Worm (Caenorhabditis elegans) whole organism, L2 larva: ENCODE results near the gene spp-3.

Experiments
- C34F6.9 ChIP-seq: fragments of 150-350 bp; optimal IDR thresholded peaks from 2 replicates; lab custom pipeline; 2014; ENCODE audit warnings: missing biosample characterization, missing genetic modification characterization
- F13H6.1 ChIP-seq: sonication (generic microtip); optimal IDR thresholded peaks from 2 replicates; lab custom pipeline; 2016; ENCODE audit warnings: missing genetic modification characterization, missing compliant biosample characterization
- R02D3.7 ChIP-seq: fragments of 150-350 bp; optimal IDR thresholded peaks from 2 replicates; lab custom pipeline; 2014; ENCODE audit warnings: missing biosample characterization, missing genetic modification characterization
- Y55F3AM.14 ChIP-seq: fragments of 200-800 bp; sonication (Bioruptor generic); optimal IDR thresholded peaks from 2 replicates; lab custom pipeline; 2018; ENCODE audit warnings: mild to moderate bottlenecking, missing genetic modification characterization, missing compliant biosample characterization
- aly-2 ChIP-seq: fragments of 150-350 bp; optimal IDR thresholded peaks from 2 replicates; lab custom pipeline; 2014; ENCODE audit warnings: missing biosample characterization, missing genetic modification characterization
- blmp-1 ChIP-seq: sonication (generic microtip); optimal IDR thresholded peaks from 2 replicates; lab custom pipeline; 2017; ENCODE audit warnings: missing genetic modification characterization, mild to moderate bottlenecking, missing compliant biosample characterization, antibody characterized with exemption, moderate library complexity; ENCODE audit not compliant: insufficient read depth
- ceh-82 ChIP-seq: fragments of 150-350 bp; optimal IDR thresholded peaks from 2 replicates; lab custom pipeline; 2014; ENCODE audit warnings: missing biosample characterization, missing genetic modification characterization
- dmd-4 ChIP-seq: sonication (generic microtip); optimal IDR thresholded peaks from 2 replicates; lab custom pipeline; 2017; ENCODE audit warnings: missing biosample characterization, missing genetic modification characterization
- egl-27 ChIP-seq: sonication (generic microtip); optimal IDR thresholded peaks from 3 replicates; lab custom pipeline; 2017; ENCODE audit warnings: missing biosample characterization, missing genetic modification reagents, missing genetic modification characterization
- fos-1 ChIP-seq: fragments of 150-350 bp; optimal IDR thresholded peaks from 2 replicates; lab custom pipeline; 2014; ENCODE audit warnings: missing biosample characterization, missing genetic modification characterization
- gmeb-1 ChIP-seq: fragments of 150-350 bp; optimal IDR thresholded peaks from 2 replicates; lab custom pipeline; 2014; ENCODE audit warnings: missing biosample characterization, missing genetic modification characterization
- lin-11 ChIP-seq: fragments of 150-350 bp; sonication (generic microtip); optimal IDR thresholded peaks from 2 replicates; lab custom pipeline; 2014; ENCODE audit warnings: missing biosample characterization, missing genetic modification characterization, inconsistent platforms, mixed read lengths
- lsy-2 ChIP-seq, 2 experiments: fragments of 150-350 bp in 1 of 2; sonication (generic microtip) in 1 of 2; optimal IDR thresholded peaks; 2 replicates each; lab custom pipeline; 2014 to 2017; ENCODE audit warnings: missing biosample characterization in 2 of 2, missing genetic modification characterization in 2 of 2
- mab-5 ChIP-seq: fragments of 150-350 bp; optimal IDR thresholded peaks from 2 replicates; lab custom pipeline; 2014; ENCODE audit warnings: missing biosample characterization, missing genetic modification characterization
- mbf-1 ChIP-seq: sonication (generic microtip); optimal IDR thresholded peaks from 2 replicates; lab custom pipeline; 2017; ENCODE audit warnings: missing biosample characterization, missing genetic modification characterization
- mdl-1 ChIP-seq, 2 experiments: fragments of 150-350 bp in 1 of 2; sonication (generic microtip) in 1 of 2; optimal IDR thresholded peaks; 2 replicates each; lab custom pipeline; 2017; ENCODE audit warnings: missing biosample characterization in 2 of 2, missing genetic modification characterization in 2 of 2
- nhr-10 ChIP-seq: sonication (generic microtip); optimal IDR thresholded peaks from 2 replicates; lab custom pipeline; 2017; ENCODE audit warnings: missing biosample characterization, missing genetic modification characterization
- nhr-11 ChIP-seq: fragments of 150-350 bp; optimal IDR thresholded peaks from 2 replicates; lab custom pipeline; 2014; ENCODE audit warnings: missing biosample characterization, missing genetic modification characterization
- nhr-129 ChIP-seq: fragments of 150-350 bp; optimal IDR thresholded peaks from 2 replicates; lab custom pipeline; 2014; ENCODE audit warnings: missing biosample characterization, missing genetic modification characterization
- nhr-21 ChIP-seq: fragments of 150-350 bp; optimal IDR thresholded peaks from 2 replicates; lab custom pipeline; 2014; ENCODE audit warnings: missing biosample characterization, missing genetic modification characterization
- nhr-237 ChIP-seq: fragments of 150-350 bp; optimal IDR thresholded peaks from 2 replicates; lab custom pipeline; 2014; ENCODE audit warnings: missing biosample characterization, missing genetic modification characterization
- nhr-25 ChIP-seq: fragments of 150-350 bp; sonication (generic microtip); optimal IDR thresholded peaks from 3 replicates; lab custom pipeline; 2014; ENCODE audit warnings: missing biosample characterization, missing genetic modification characterization
- nhr-6 ChIP-seq: fragments of 150-350 bp; optimal IDR thresholded peaks from 2 replicates; lab custom pipeline; 2014; ENCODE audit warnings: missing biosample characterization, missing genetic modification characterization
- nhr-77 ChIP-seq: fragments of 150-350 bp; optimal IDR thresholded peaks from 2 replicates; lab custom pipeline; 2014; ENCODE audit warnings: missing biosample characterization, missing genetic modification characterization
- peb-1 ChIP-seq: fragments of 150-350 bp; optimal IDR thresholded peaks from 2 replicates; lab custom pipeline; 2014; ENCODE audit warnings: missing biosample characterization, missing genetic modification characterization
- sem-4 ChIP-seq: fragments of 150-350 bp; optimal IDR thresholded peaks from 2 replicates; lab custom pipeline; 2014; ENCODE audit warnings: missing biosample characterization, missing genetic modification reagents, missing genetic modification characterization
- skn-1 ChIP-seq: sonication (generic microtip); optimal IDR thresholded peaks from 2 replicates; lab custom pipeline; 2017; ENCODE audit warnings: missing biosample characterization, missing genetic modification characterization
- sma-3 ChIP-seq: sonication (generic microtip); optimal IDR thresholded peaks from 2 replicates; lab custom pipeline; 2016; ENCODE audit warnings: missing genetic modification reagents, missing genetic modification characterization, missing compliant biosample characterization
- snpc-4 ChIP-seq: fragments of 150-350 bp; optimal IDR thresholded peaks from 2 replicates; lab custom pipeline; 2014; ENCODE audit warnings: missing biosample characterization, missing genetic modification characterization
- unc-55 ChIP-seq: fragments of 150-350 bp; sonication (generic microtip); optimal IDR thresholded peaks from 3 replicates; lab custom pipeline; 2014; ENCODE audit warnings: missing biosample characterization, missing genetic modification reagents, missing genetic modification characterization
- unc-62 ChIP-seq: fragments of 150-350 bp; optimal IDR thresholded peaks from 2 replicates; lab custom pipeline; 2014; ENCODE audit warnings: missing biosample characterization, missing genetic modification reagents, missing genetic modification characterization
- zag-1 ChIP-seq: fragments of 150-350 bp; optimal IDR thresholded peaks from 2 replicates; lab custom pipeline; 2014; ENCODE audit warnings: missing biosample characterization, missing genetic modification characterization
- ztf-1 ChIP-seq: fragments of 200-800 bp; sonication (Bioruptor generic); conservative IDR thresholded peaks from 2 replicates; pipeline ENCODE4 v1.3.6; 2022; ENCODE audit warnings: missing genetic modification characterization, missing compliant biosample characterization
- ztf-11 ChIP-seq: sonication (generic microtip); optimal IDR thresholded peaks from 2 replicates; lab custom pipeline; 2017; ENCODE audit warnings: missing biosample characterization, missing genetic modification characterization
- ztf-4 ChIP-seq: fragments of 150-350 bp; optimal IDR thresholded peaks from 2 replicates; lab custom pipeline; 2014; ENCODE audit warnings: missing biosample characterization, missing genetic modification characterization

spp-3 gene

DNA sequence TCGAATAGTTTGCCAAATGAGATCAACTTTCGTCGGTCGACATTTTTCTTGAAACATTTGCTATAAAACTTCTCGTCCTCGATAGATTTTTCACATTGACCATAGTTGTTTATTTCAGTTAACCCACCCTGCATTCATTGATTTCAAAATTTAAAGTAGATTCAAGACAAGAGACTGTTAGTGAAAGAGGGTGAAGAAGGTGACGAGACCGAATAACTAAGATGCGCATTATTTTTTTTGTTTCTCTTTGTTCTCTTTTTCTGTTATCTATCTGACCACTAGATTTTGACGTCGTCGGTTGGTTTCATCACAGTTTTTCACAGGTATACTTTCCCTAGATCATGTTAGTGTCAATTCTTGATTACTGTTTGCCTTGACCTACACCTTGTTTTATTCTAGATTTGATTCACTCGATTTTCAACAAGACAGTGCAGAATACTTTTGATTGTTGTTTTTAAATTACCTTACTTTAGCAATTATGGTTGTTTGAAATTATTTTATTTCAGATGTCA lies 15.6 kb upstream of the spp-3 start, which contains the start of gene ttr-30:
TSS of gene ttr-30 (plus strand) at position 265 of the 512 bp plus-strand sequence.
- TF ChIP-seq ztf-11 (tag; lab: Kevin White, UChicago) (no peak), dmd-4 (tag; lab: Kevin White, UChicago) (no peak), nhr-21 (no peak), aly-2 (no peak), ztf-1 (GFP tag; lab: Robert Waterston, UW) (no peak), blmp-1 (tag; lab: Kevin White, UChicago) (peak; percentile 80), fos-1 (tag; lab: Kevin White, UChicago) (no peak), mbf-1 (tag; lab: Kevin White, UChicago) (no peak), sem-4 (no peak), nhr-11 (tag; lab: Kevin White, UChicago) (no peak), nhr-25 (tag; lab: Kevin White, UChicago) (peak; percentile 67), mdl-1 (tag; optimal IDR thresholded peaks at IDR 0.05; lab: Kevin White, UChicago) (no peak), nhr-10 (no peak), unc-62 (GFP tag; lab: Kevin White, UChicago) (no peak), mab-5 (tag; lab: Kevin White, UChicago) (no peak), ztf-4 (tag; lab: Kevin White, UChicago) (no peak), nhr-77 (tag; lab: Kevin White, UChicago) (no peak), F13H6.1 (no peak), R02D3.7 (no peak), C34F6.9 (tag; lab: Kevin White, UChicago) (no peak), nhr-6 (no peak), zag-1 (tag; lab: Kevin White, UChicago) (no peak), lsy-2 (tag; optimal IDR thresholded peaks at IDR 0.05; lab: Kevin White, UChicago) (no peak), egl-27 (no peak), sma-3 (GFP tag; lab: Kevin White, UChicago) (peak; percentile 64)

DNA sequence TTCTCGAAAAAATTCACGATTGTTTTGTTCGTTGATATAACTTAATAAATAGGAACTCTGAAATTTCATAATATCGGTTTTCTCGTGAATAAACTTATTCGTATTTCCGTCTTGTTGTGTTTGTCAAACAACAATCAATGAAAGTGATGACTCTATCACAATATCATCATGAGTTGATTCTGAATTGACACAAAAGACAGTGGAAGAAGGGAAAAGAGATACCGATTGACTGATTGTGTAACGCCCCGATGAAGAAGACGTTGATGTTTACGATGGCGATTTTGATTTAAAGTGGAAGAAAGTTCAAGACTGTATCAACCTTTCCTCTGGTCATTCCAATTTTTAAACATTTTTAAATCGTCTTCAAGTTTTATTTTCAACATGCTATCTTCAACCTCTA lies 14.4 kb upstream of the spp-3 start, which contains the start of gene ttr-59:
TSS of gene ttr-59 (plus strand) at position 218 of the 400 bp plus-strand sequence.
- TF ChIP-seq nhr-25 (tag; lab: Kevin White, UChicago) = peak; percentile 51
- TF ChIP-seq sma-3 (GFP tag; lab: Kevin White, UChicago) = peak; percentile 65
- peak; percentile 69 for TF ChIP-seq blmp-1 (tag; lab: Kevin White, UChicago)
- no peak for TF ChIP-seq nhr-10
- no peak for TF ChIP-seq ceh-82 (tag; lab: Kevin White, UChicago)
- TF ChIP-seq nhr-21 = peak; percentile 25
- no peak for TF ChIP-seq fos-1 (tag; lab: Kevin White, UChicago)
- no peak for TF ChIP-seq unc-55 (GFP tag; lab: Kevin White, UChicago)
- TF ChIP-seq unc-62 (GFP tag; lab: Kevin White, UChicago) = no peak
- no peak for TF ChIP-seq peb-1 (tag; lab: Kevin White, UChicago)
- no peak for TF ChIP-seq ztf-1 (GFP tag; lab: Robert Waterston, UW)
- TF ChIP-seq Y55F3AM.14 (GFP tag; lab: Kevin White, UChicago) = no peak
- no peak for TF ChIP-seq snpc-4 (tag; lab: Kevin White, UChicago)
- no peak for TF ChIP-seq ztf-4 (tag; lab: Kevin White, UChicago)

- TF ChIP-seq zag-1 (tag; lab: Kevin White, UChicago) = no peak
- peak; percentile 20 for TF ChIP-seq unc-55 (GFP tag; lab: Kevin White, UChicago)
- no peak for TF ChIP-seq ztf-11 (tag; lab: Kevin White, UChicago)
- no peak for TF ChIP-seq lsy-2 (tag; optimal IDR thresholded peaks at IDR 0.05; lab: Kevin White, UChicago)
Measured at ce11 chrX:7328065-7328564, 13.0 kb upstream of the spp-3 start.

- TF ChIP-seq nhr-21 (no peak), zag-1 (tag; lab: Kevin White, UChicago) (peak; percentile 40), lin-11 (tag; lab: Kevin White, UChicago) (no peak), F13H6.1 (peak; percentile 29), R02D3.7 (no peak), blmp-1 (tag; lab: Kevin White, UChicago) (no peak), gmeb-1 (no peak), lsy-2 (tag; optimal IDR thresholded peaks at IDR 0.05; lab: Kevin White, UChicago) (peak in 1 of 2 experiments; percentile 13), nhr-129 (peak; percentile 5), ztf-1 (GFP tag; lab: Robert Waterston, UW) (no peak), nhr-237 (tag; lab: Kevin White, UChicago) (no peak), unc-55 (GFP tag; lab: Kevin White, UChicago) (peak; percentile 23), dmd-4 (tag; lab: Kevin White, UChicago) (no peak), C34F6.9 (tag; lab: Kevin White, UChicago) (peak; percentile 43), ztf-11 (tag; lab: Kevin White, UChicago) (no peak), skn-1 (tag; lab: Kevin White, UChicago) (no peak)
Measured at ce11 chrX:7326967-7327651, 12.0 kb upstream of the spp-3 start, which contains the start of gene sng-1. TSS of gene sng-1 (plus strand) at chrX:7327601.
